Worm (Caenorhabditis elegans): ENCODE data around the gene C03B1.7.
A peak's percentile ranks its signal among the peaks of the same experiment; 100 is the strongest.

The C03B1.7 gene

ce11 chrX:6378363-6378762 is 36.8 kb downstream of the C03B1.7 start (continued):
- TF ChIP-seq sox-2 (GFP tag; IDR thresholded peaks at IDR 0.05) (no peak), elt-4 (tag; optimal IDR thresholded peaks at IDR 0.05) (no peak), ceh-31 (tag; optimal IDR thresholded peaks at IDR 0.05) (peak; percentile 66), sdc-2 (tag; optimal IDR thresholded peaks at IDR 0.05) (peak; percentile 62), ceh-34 (tag; optimal IDR thresholded peaks at IDR 0.05) (peak; percentile 50), nhr-11 (tag; optimal IDR thresholded peaks at IDR 0.05) (no peak), pqm-1 (tag; optimal IDR thresholded peaks at IDR 0.05) (no peak), fkh-10 (GFP tag; optimal IDR thresholded peaks at IDR 0.05) (no peak), hlh-30 (tag; optimal IDR thresholded peaks at IDR 0.05; ENCODE audit: insufficient read depth) (peak; percentile 11), ceh-6 (GFP tag; optimal IDR thresholded peaks at IDR 0.05) (peak; percentile 35), ceh-30 (tag; optimal IDR thresholded peaks at IDR 0.05) (no peak), pha-2 (tag; optimal IDR thresholded peaks at IDR 0.05) (no peak), elt-2 (tag; optimal IDR thresholded peaks at IDR 0.05) (no peak), lim-6 (tag; optimal IDR thresholded peaks at IDR 0.05) (no peak), unc-42 (tag; optimal IDR thresholded peaks at IDR 0.05) (peak; percentile 62), odd-2 (tag; optimal IDR thresholded peaks at IDR 0.05) (no peak), F13H6.1 (tag; optimal IDR thresholded peaks at IDR 0.05) (no peak), dve-1 (tag; optimal IDR thresholded peaks at IDR 0.05) (no peak), unc-55 (GFP tag; optimal IDR thresholded peaks at IDR 0.05) (peak; percentile 32)

- TF ChIP-seq sox-4 (tag; optimal IDR thresholded peaks at IDR 0.05): no peak
- TF ChIP-seq ref-2 (tag; optimal IDR thresholded peaks at IDR 0.05): no peak
- no peak for TF ChIP-seq ceh-24 (tag; optimal IDR thresholded peaks at IDR 0.05)
Measured at ce11 chrX:6382930-6383329, 41.3 kb downstream of the C03B1.7 start.

DNA sequence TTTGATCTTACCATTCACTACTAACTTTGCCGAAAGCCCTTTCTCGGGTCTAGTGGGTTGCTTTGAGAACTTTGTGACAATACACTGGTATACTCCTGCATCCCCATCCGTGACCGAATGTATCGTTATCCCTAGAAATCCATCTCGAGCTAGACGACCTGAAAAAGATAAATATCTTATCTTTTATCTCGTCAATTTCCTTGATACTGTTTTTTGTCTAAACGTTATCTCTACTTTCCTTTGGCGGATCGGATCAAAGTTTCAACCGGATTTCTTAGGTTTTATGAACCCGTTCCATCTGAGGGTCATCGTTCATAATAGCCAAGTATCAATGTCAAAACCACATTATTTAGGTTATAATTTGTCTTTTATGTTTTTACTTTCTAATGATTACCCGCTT is 42.9 kb downstream of the C03B1.7 start:
- TF ChIP-seq ceh-45 (GFP tag; IDR thresholded peaks at IDR 0.05) (no peak), K09A11.1 (tag; optimal IDR thresholded peaks at IDR 0.05; ENCODE audit: insufficient read depth) (no peak), che-1 (tag; optimal IDR thresholded peaks at IDR 0.05) (no peak), zip-5 (tag; optimal IDR thresholded peaks at IDR 0.05) (no peak), C38D4.7 (GFP tag; optimal IDR thresholded peaks at IDR 0.05) (no peak), nhr-11 (tag; optimal IDR thresholded peaks at IDR 0.05) (no peak), ceh-22 (tag; optimal IDR thresholded peaks at IDR 0.05) (no peak), mec-3 (tag; optimal IDR thresholded peaks at IDR 0.05; ENCODE audit: borderline replicate concordance) (no peak), unc-55 (GFP tag; optimal IDR thresholded peaks at IDR 0.05) (no peak)

DNA sequence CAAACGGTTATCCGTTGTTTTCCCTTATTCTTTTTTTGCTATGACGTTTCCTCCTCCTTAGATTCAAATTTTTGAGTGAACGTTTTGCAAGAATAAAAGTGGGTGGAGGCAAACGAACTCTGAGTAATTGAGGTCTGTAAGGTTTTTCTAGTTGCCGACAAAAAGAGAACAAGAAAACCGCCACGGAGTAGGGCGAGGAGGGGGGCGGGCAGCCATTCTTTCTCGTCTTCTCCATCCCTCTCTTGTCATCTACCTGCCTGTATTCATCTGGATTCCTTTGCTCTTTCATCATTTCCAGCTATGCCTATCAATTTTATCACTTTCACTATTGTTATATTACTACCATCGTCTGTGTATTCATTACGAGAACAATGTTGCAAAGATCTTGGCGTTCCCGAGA is 43.6 kb downstream of the C03B1.7 start, which contains the start of gene igdb-3:
Gene igdb-3, plus strand, starts transcription at position 301 of the 400 bp plus-strand sequence.
- no peak for TF ChIP-seq unc-42 (tag; optimal IDR thresholded peaks at IDR 0.05)
- TF ChIP-seq dve-1 (tag; optimal IDR thresholded peaks at IDR 0.05): no peak
- TF ChIP-seq rnt-1 (tag; optimal IDR thresholded peaks at IDR 0.05): no peak
- no peak for TF ChIP-seq ceh-30 (tag; optimal IDR thresholded peaks at IDR 0.05)
- no peak for TF ChIP-seq hlh-8 (tag; optimal IDR thresholded peaks at IDR 0.05)
- TF ChIP-seq K09A11.1 (tag; optimal IDR thresholded peaks at IDR 0.05; ENCODE audit: insufficient read depth): no peak

DNA sequence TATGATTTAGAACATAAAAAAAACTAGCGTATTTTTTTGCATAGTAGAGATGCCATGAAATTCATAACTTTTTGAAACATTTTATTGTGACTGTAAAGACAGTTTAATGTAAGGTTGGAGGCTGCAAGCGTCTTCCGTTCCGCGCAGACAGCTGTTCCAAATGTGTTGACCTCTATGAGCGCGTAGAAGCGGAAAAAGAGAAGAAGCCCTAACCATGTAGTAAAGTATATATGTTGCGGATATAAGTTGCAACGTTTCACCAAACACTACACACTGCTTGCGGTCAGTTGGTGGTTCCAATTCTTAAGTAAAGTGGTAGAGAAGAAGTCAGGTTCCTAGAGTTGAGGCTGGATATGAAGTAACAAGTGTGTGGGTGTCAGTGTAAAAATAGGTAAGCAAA is 47.0 kb downstream of the C03B1.7 start:
- TF ChIP-seq ref-2 (tag; optimal IDR thresholded peaks at IDR 0.05) (no peak), pag-3 (tag; optimal IDR thresholded peaks at IDR 0.05; ENCODE audit: borderline replicate concordance) (no peak), tbx-2 (tag; optimal IDR thresholded peaks at IDR 0.05) (no peak), sox-4 (tag; optimal IDR thresholded peaks at IDR 0.05) (no peak), ceh-30 (tag; optimal IDR thresholded peaks at IDR 0.05) (no peak), tbx-7 (tag; optimal IDR thresholded peaks at IDR 0.05) (no peak), elt-4 (tag; optimal IDR thresholded peaks at IDR 0.05) (no peak), nhr-11 (tag; optimal IDR thresholded peaks at IDR 0.05) (no peak), sox-2 (GFP tag; IDR thresholded peaks at IDR 0.05) (no peak), pat-9 (tag; optimal IDR thresholded peaks at IDR 0.05) (no peak), Y22D7AL.16 (tag; optimal IDR thresholded peaks at IDR 0.05) (no peak), nfya-1 (tag; optimal IDR thresholded peaks at IDR 0.05) (no peak)
